Worm (Caenorhabditis elegans) whole organism, early embryonic: Measurements from ENCODE around the gene rbm-7.

Experiments
- B0310.2 ChIP-seq: sonication (generic microtip); optimal IDR thresholded peaks from 2 replicates; lab custom pipeline; 2016; ENCODE audit warnings: mild to moderate bottlenecking, missing genetic modification characterization, missing compliant biosample characterization
- F13C5.2 ChIP-seq: sonication (generic microtip); optimal IDR thresholded peaks from 2 replicates; lab custom pipeline; 2017; ENCODE audit warnings: mild to moderate bottlenecking, missing genetic modification characterization, inconsistent platforms, missing compliant biosample characterization
- aly-1 ChIP-seq: sonication (generic microtip); optimal IDR thresholded peaks from 2 replicates; lab custom pipeline; 2016; ENCODE audit warnings: missing genetic modification characterization, missing compliant biosample characterization
- ama-1 ChIP-seq: fragments of 150-350 bp; optimal IDR thresholded peaks from 2 replicates; lab custom pipeline; 2014
- ceh-13 ChIP-seq: fragments of 200-800 bp; sonication (Bioruptor generic); optimal IDR thresholded peaks from 2 replicates; lab custom pipeline; 2018; ENCODE audit warnings: mild to moderate bottlenecking, missing genetic modification characterization, missing compliant biosample characterization
- ceh-36 ChIP-seq: sonication (generic microtip); optimal IDR thresholded peaks from 2 replicates; lab custom pipeline; 2016; ENCODE audit warnings: missing genetic modification characterization, inconsistent platforms, missing compliant biosample characterization
- ets-7 ChIP-seq: sonication (generic microtip); optimal IDR thresholded peaks from 2 replicates; lab custom pipeline; 2016; ENCODE audit warnings: missing genotype, missing genetic modification characterization, missing compliant biosample characterization
- flt-1 ChIP-seq: fragments of 200-800 bp; sonication (Bioruptor generic); IDR thresholded peaks from 2 replicates; pipeline ENCODE4 v1.3.6; 2022; ENCODE audit warnings: missing genetic modification characterization, missing compliant biosample characterization
- hmbx-1 ChIP-seq: sonication (generic microtip); optimal IDR thresholded peaks from 2 replicates; lab custom pipeline; 2016; ENCODE audit warnings: mild to moderate bottlenecking, missing genetic modification characterization, missing compliant biosample characterization
- hmg-4 ChIP-seq: fragments of 200-800 bp; sonication (Bioruptor generic); optimal IDR thresholded peaks from 2 replicates; lab custom pipeline; 2018; ENCODE audit warnings: mild to moderate bottlenecking, missing genetic modification characterization, missing compliant biosample characterization
- hnd-1 ChIP-seq: sonication (generic microtip); optimal IDR thresholded peaks from 2 replicates; lab custom pipeline; 2016; ENCODE audit warnings: missing genetic modification characterization, missing compliant biosample characterization
- pes-1 ChIP-seq: fragments of 200-800 bp; sonication (Bioruptor generic); IDR thresholded peaks from 2 replicates; pipeline ENCODE4 v1.3.6; 2022; ENCODE audit warnings: missing genetic modification reagents, missing genetic modification characterization, missing compliant biosample characterization
- scrt-1 ChIP-seq: fragments of 200-800 bp; sonication (Bioruptor generic); IDR thresholded peaks from 2 replicates; pipeline ENCODE4 v1.3.6; 2022; ENCODE audit warnings: missing genetic modification characterization, missing compliant biosample characterization
- sea-1 ChIP-seq: fragments of 200-800 bp; sonication (Bioruptor generic); conservative IDR thresholded peaks from 2 replicates; pipeline ENCODE4 v1.3.6; 2022; ENCODE audit warnings: missing genetic modification characterization, missing compliant biosample characterization
- tbx-11 ChIP-seq: fragments of 200-800 bp; sonication (Bioruptor generic); IDR thresholded peaks from 2 replicates; pipeline ENCODE4 v1.3.6; 2022; ENCODE audit warnings: missing genetic modification characterization, missing compliant biosample characterization
- tbx-37 ChIP-seq: fragments of 200-800 bp; sonication (Bioruptor generic); conservative IDR thresholded peaks from 2 replicates; pipeline ENCODE4 v1.3.6; 2022; ENCODE audit warnings: missing genetic modification reagents, missing genetic modification characterization, missing compliant biosample characterization
- tra-4 ChIP-seq: sonication (generic microtip); optimal IDR thresholded peaks from 2 replicates; lab custom pipeline; 2017; ENCODE audit warnings: missing genetic modification characterization, missing compliant biosample characterization

rbm-7 gene

ce11 chrIII:12971828-12972379 is 40.2 kb upstream of the rbm-7 start:
- TF ChIP-seq sea-1 (GFP tag; lab: Robert Waterston, UW) (no peak), ets-7 (tag; lab: Kevin White, UChicago) (no peak), tbx-11 (GFP tag; lab: Robert Waterston, UW) (no peak)

- TF ChIP-seq tbx-11 (GFP tag; lab: Robert Waterston, UW): no peak
- TF ChIP-seq aly-1 (tag; lab: Kevin White, UChicago): no peak
- no peak for TF ChIP-seq hmg-4 (GFP tag; lab: Kevin White, UChicago)
- no peak for TF ChIP-seq ets-7 (tag; lab: Kevin White, UChicago)
- TF ChIP-seq ceh-13 (GFP tag; lab: Kevin White, UChicago): no peak
- no peak for TF ChIP-seq sea-1 (GFP tag; lab: Robert Waterston, UW)
Observed at ce11 chrIII:12968330-12968729, 36.7 kb upstream of the rbm-7 start.

- TF ChIP-seq ets-7 (tag; lab: Kevin White, UChicago): no peak
- no peak for TF ChIP-seq ama-1
- no peak for TF ChIP-seq flt-1 (GFP tag; lab: Robert Waterston, UW)
- TF ChIP-seq hnd-1 (tag; lab: Kevin White, UChicago): no peak
- no peak for TF ChIP-seq B0310.2
- no peak for TF ChIP-seq F13C5.2
- TF ChIP-seq tbx-11 (GFP tag; lab: Robert Waterston, UW): no peak
- TF ChIP-seq scrt-1 (GFP tag; lab: Robert Waterston, UW): no peak
Observed at ce11 chrIII:12967437-12968043, 35.9 kb upstream of the rbm-7 start.

- TF ChIP-seq F13C5.2 (no peak), tbx-11 (GFP tag; lab: Robert Waterston, UW) (no peak), hmbx-1 (tag; lab: Kevin White, UChicago) (no peak), ceh-36 (tag; lab: Kevin White, UChicago) (no peak), ceh-13 (GFP tag; lab: Kevin White, UChicago) (no peak), B0310.2 (no peak), tra-4 (tag; lab: Kevin White, UChicago) (no peak), scrt-1 (GFP tag; lab: Robert Waterston, UW) (no peak), sea-1 (GFP tag; lab: Robert Waterston, UW) (no peak), aly-1 (tag; lab: Kevin White, UChicago) (no peak), ama-1 (no peak), pes-1 (GFP tag; lab: Robert Waterston, UW) (no peak), flt-1 (GFP tag; lab: Robert Waterston, UW) (no peak)
Observed at ce11 chrIII:12966895-12967294, 35.2 kb upstream of the rbm-7 start, which contains the start of gene ttm-1. TSS of gene ttm-1 (minus strand) at chrIII:12966995.

ce11 chrIII:12960705-12961104 is 29.0 kb upstream of the rbm-7 start:
- no peak for TF ChIP-seq B0310.2
- no peak for TF ChIP-seq flt-1 (GFP tag; lab: Robert Waterston, UW)
- no peak for TF ChIP-seq ama-1
- no peak for TF ChIP-seq scrt-1 (GFP tag; lab: Robert Waterston, UW)
- no peak for TF ChIP-seq sea-1 (GFP tag; lab: Robert Waterston, UW)
- TF ChIP-seq hnd-1 (tag; lab: Kevin White, UChicago): no peak
- TF ChIP-seq tra-4 (tag; lab: Kevin White, UChicago): no peak
- no peak for TF ChIP-seq aly-1 (tag; lab: Kevin White, UChicago)

- TF ChIP-seq ama-1: no peak
Observed at ce11 chrIII:12959286-12959685, 27.6 kb upstream of the rbm-7 start.

- TF ChIP-seq tra-4 (tag; lab: Kevin White, UChicago) (no peak), B0310.2 (no peak), sea-1 (GFP tag; lab: Robert Waterston, UW) (no peak), tbx-37 (GFP tag; lab: Robert Waterston, UW) (no peak), tbx-11 (GFP tag; lab: Robert Waterston, UW) (no peak), pes-1 (GFP tag; lab: Robert Waterston, UW) (no peak), aly-1 (tag; lab: Kevin White, UChicago) (no peak), ets-7 (tag; lab: Kevin White, UChicago) (no peak), hmg-4 (GFP tag; lab: Kevin White, UChicago) (no peak), ceh-36 (tag; lab: Kevin White, UChicago) (no peak), flt-1 (GFP tag; lab: Robert Waterston, UW) (no peak), ama-1 (no peak), F13C5.2 (no peak), ceh-13 (GFP tag; lab: Kevin White, UChicago) (no peak), hnd-1 (tag; lab: Kevin White, UChicago) (no peak), scrt-1 (GFP tag; lab: Robert Waterston, UW) (no peak), hmbx-1 (tag; lab: Kevin White, UChicago) (no peak)
Observed at ce11 chrIII:12952615-12953014, 20.9 kb upstream of the rbm-7 start.
